Fruit fly (Drosophila melanogaster): Measurements from ENCODE around the gene CG31495.
A peak's percentile ranks its signal among the peaks of the same experiment; 100 is the strongest.

DNA sequence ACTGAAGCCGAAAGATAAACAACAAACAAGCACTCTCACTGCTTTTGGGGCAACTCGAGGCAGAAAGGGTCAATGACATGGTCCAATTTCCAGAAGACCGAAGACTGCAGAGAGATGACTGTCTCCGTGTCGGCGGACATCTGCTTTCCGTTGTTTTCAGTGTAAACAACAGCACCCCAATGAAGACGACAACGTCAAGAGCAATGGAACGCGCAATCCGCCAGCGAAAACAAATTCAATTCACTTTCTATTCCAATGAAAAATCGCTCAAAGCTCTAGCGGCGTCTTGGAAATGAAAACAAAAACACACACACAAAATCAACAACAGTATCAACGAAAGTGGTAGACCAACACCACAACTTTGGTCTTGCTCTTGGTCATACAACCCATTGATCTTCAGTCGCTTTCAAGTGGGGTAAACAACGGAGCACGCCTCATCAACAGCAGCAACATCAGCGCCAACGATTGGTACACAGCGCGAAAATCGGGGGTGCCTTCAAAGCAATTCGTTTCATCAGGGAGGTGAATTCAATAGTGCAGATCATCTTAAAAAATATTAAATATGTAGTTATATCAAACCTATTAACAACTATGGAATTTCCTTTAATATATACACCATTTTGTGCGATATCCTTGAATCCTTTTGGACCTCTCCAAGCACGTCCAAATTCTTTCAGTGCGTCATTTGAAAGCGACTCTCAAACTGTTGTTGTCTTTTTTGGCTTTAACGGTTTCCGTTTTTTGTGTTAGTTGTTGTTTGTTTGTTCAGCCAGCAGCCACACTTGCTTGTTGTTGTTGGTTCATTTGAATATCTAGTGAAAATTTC is 22.0 kb downstream of the CG31495 start:
- no peak for TF ChIP-seq Dll (optimal IDR thresholded peaks at IDR 0.05)
- TF ChIP-seq EcR (GFP tag; optimal IDR thresholded peaks at IDR 0.05) = peak in 1 of 2 experiments; percentile 28

Measured in whole organism.